Worm (Caenorhabditis elegans): ENCODE results near the gene fbxa-10.

DNA sequence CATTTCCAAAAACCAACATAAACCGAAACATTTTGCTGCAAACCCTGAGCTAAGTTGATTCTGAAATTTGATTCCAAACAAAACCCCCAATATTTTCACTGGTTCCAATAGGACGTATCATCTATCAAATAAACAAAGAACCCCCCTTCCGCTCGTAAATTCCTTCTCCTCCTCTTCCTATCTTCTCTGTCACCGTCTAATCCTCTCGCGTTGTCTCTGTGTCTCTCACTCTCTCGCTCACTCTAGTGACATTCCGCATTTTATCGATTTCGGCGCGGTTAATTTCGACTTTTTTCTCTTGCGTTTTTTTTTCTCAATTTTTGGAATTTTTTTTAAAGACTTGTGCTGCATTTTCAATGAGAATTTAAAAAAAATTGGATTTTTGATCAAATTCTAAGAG lies 29.8 kb downstream of the fbxa-10 start:
- TF ChIP-seq mep-1 (tag; optimal IDR thresholded peaks at IDR 0.05) = no peak
- no peak for TF ChIP-seq ceh-83 (GFP tag; optimal IDR thresholded peaks at IDR 0.05)
- no peak for TF ChIP-seq nhr-2 (tag; optimal IDR thresholded peaks at IDR 0.05)
- TF ChIP-seq lsy-2 (tag; optimal IDR thresholded peaks at IDR 0.05) = no peak
- TF ChIP-seq ztf-11 (tag; optimal IDR thresholded peaks at IDR 0.05) = no peak
- no peak for TF ChIP-seq cnd-1 (tag; optimal IDR thresholded peaks at IDR 0.05)
- peak; percentile 12 for TF ChIP-seq lin-13 (tag; optimal IDR thresholded peaks at IDR 0.05)

All from whole organism, mixed stage, embryonic.